Worm (Caenorhabditis elegans): Measurements from ENCODE around the gene mboa-2.

DNA sequence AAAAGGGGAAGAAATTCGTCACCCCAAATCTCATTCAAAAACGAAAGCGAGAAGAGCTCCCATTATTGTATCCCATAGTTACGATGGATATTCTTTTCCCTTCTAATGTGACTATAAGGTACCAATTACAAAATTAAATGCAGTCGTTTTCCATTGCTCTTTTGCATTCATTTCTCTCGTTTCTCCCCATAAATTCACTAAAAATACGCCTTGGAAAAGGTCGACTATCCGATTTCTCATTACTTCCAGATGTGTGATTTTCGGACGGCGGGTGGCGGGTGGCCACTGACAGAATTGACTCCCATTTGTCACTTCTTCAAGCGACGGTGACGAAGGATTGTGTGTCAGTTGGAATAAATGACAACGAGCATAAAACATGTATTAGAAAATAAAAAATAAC lies 11.2 kb upstream of the mboa-2 start:
- no peak for TF ChIP-seq ZK546.5 (tag; optimal IDR thresholded peaks at IDR 0.05)
- TF ChIP-seq ama-1 (optimal IDR thresholded peaks at IDR 0.05): no peak
- no peak for TF ChIP-seq fos-1 (tag; optimal IDR thresholded peaks at IDR 0.05)
- TF ChIP-seq dmd-4 (tag; optimal IDR thresholded peaks at IDR 0.05): no peak
- TF ChIP-seq nhr-6 (tag; optimal IDR thresholded peaks at IDR 0.05): no peak
- no peak for TF ChIP-seq sma-3 (GFP tag; optimal IDR thresholded peaks at IDR 0.05)
- TF ChIP-seq unc-62 (GFP tag; optimal IDR thresholded peaks at IDR 0.05): no peak
- TF ChIP-seq egl-27 (tag; optimal IDR thresholded peaks at IDR 0.05): no peak

All from whole organism, L2 larva.